Fruit fly (Drosophila melanogaster) whole organism, adult: ENCODE results near the gene Acp24A4.

Source experiments
- CG12768 ChIP-seq: fragments of 200-800 bp; sonication (Bioruptor generic); optimal IDR thresholded peaks from 2 replicates; lab custom pipeline; 2017; ENCODE audit warnings: missing biosample characterization, missing genetic modification characterization, mild to moderate bottlenecking, moderate library complexity, missing genetic modification reagents
- CG5204 ChIP-seq: fragments of 200-800 bp; sonication (Bioruptor generic); optimal IDR thresholded peaks from 2 replicates; lab custom pipeline; 2016; ENCODE audit warnings: missing biosample characterization, missing genetic modification characterization
- CG7101 ChIP-seq: fragments of 200-800 bp; sonication (Bioruptor generic); optimal IDR thresholded peaks from 2 replicates; lab custom pipeline; 2018; ENCODE audit warnings: missing biosample characterization, mild to moderate bottlenecking, missing genetic modification characterization, moderate library complexity
- Clk ChIP-seq: fragments of 200-800 bp; sonication (Bioruptor generic); optimal IDR thresholded peaks from 2 replicates; lab custom pipeline; 2017; ENCODE audit warnings: missing biosample characterization, missing genetic modification characterization
- bab1 ChIP-seq: fragments of 200-800 bp; sonication (Bioruptor generic); optimal IDR thresholded peaks from 3 replicates; lab custom pipeline; 2019; ENCODE audit warnings: missing biosample characterization, mild to moderate bottlenecking, missing genetic modification characterization, moderate library complexity
- kay ChIP-seq: fragments of 200-800 bp; sonication (Bioruptor generic); peaks from one replicate; lab custom pipeline; 2016; ENCODE audit warnings: missing biosample characterization, missing genetic modification characterization, borderline replicate concordance
- ovo ChIP-seq: fragments of 200-800 bp; sonication (Bioruptor generic); optimal IDR thresholded peaks from 2 replicates; lab custom pipeline; 2016; ENCODE audit warnings: missing biosample characterization, missing genetic modification characterization
- toe ChIP-seq: fragments of 200-800 bp; sonication (Bioruptor generic); optimal IDR thresholded peaks from 2 replicates; lab custom pipeline; 2016; ENCODE audit warnings: missing biosample characterization, missing genetic modification characterization

- no peak for TF ChIP-seq bab1 (GFP tag; lab: Kevin White, UChicago)
- TF ChIP-seq CG5204 (GFP tag; lab: Kevin White, UChicago), result peak; percentile 55
- TF ChIP-seq CG12768, result no peak
- TF ChIP-seq CG7101 (tag; lab: Kevin White, UChicago), result no peak
- peak; percentile 36 for TF ChIP-seq toe (GFP tag; lab: Kevin White, UChicago)
- TF ChIP-seq ovo (GFP tag; lab: Kevin White, UChicago), result peak; percentile 31
- peak; percentile 96 for TF ChIP-seq kay
- TF ChIP-seq Clk (GFP tag; lab: Kevin White, UChicago), result no peak
These were observed 19.3 kb upstream of the Acp24A4 start, which contains the start of the genes CG31955 and CG2818 for dm6 chr2L:3712949-3713416.
